Fruit fly (Drosophila melanogaster) whole organism, embryonic: ENCODE results near the gene CG10311.
A peak's percentile ranks its signal among the peaks of the same experiment; 100 is the strongest.

ENCODE experiments used
- BtbVII ChIP-seq: fragments of 200-800 bp; sonication (Bioruptor generic); optimal IDR thresholded peaks from 3 replicates; lab custom pipeline; 2017; ENCODE audit warnings: missing biosample characterization, mild to moderate bottlenecking, missing genetic modification characterization
- Bteb2 ChIP-seq: fragments of 200-800 bp; sonication (Bioruptor generic); optimal IDR thresholded peaks from 2 replicates; lab custom pipeline; 2016; ENCODE audit warnings: missing biosample characterization, missing genetic modification characterization
- CG10543 ChIP-seq: fragments of 200-800 bp; sonication (Bioruptor generic); optimal IDR thresholded peaks from 3 replicates; lab custom pipeline; 2017; ENCODE audit warnings: missing biosample characterization, mild to moderate bottlenecking, missing genetic modification characterization, moderate library complexity
- CG10979 ChIP-seq: fragments of 200-800 bp; sonication (Bioruptor generic); optimal IDR thresholded peaks from 2 replicates; lab custom pipeline; 2018; ENCODE audit warnings: missing biosample characterization, mild to moderate bottlenecking, missing genetic modification characterization, moderate library complexity
- CG12071 ChIP-seq: fragments of 200-800 bp; sonication (Bioruptor generic); optimal IDR thresholded peaks from 3 replicates; lab custom pipeline; 2018; ENCODE audit warnings: missing biosample characterization, mild to moderate bottlenecking, missing genetic modification characterization
- CG12744 ChIP-seq: fragments of 200-800 bp; sonication (Bioruptor generic); optimal IDR thresholded peaks from 2 replicates; lab custom pipeline; 2016; ENCODE audit warnings: missing biosample characterization, missing genetic modification characterization
- CG14667 ChIP-seq: fragments of 200-800 bp; sonication (Bioruptor generic); IDR thresholded peaks from 2 replicates; pipeline ENCODE4 v1.3.6; 2022; ENCODE audit warnings: missing biosample characterization, missing genetic modification characterization
- CG1603 ChIP-seq: fragments of 200-800 bp; sonication (Bioruptor generic); optimal IDR thresholded peaks from 2 replicates; lab custom pipeline; 2019; ENCODE audit warnings: missing biosample characterization, mild to moderate bottlenecking, missing genetic modification characterization, moderate library complexity
- CG2712 ChIP-seq: fragments of 200-800 bp; optimal IDR thresholded peaks from 3 replicates; lab custom pipeline; 2019; ENCODE audit warnings: missing biosample characterization, mild to moderate bottlenecking, missing genetic modification characterization, moderate library complexity
- CG31224 ChIP-seq: fragments of 200-800 bp; sonication (Bioruptor generic); IDR thresholded peaks from 2 replicates; pipeline ENCODE4 v1.3.6; 2022; ENCODE audit warnings: missing biosample characterization, missing genetic modification characterization
- CG3407 ChIP-seq: fragments of 200-800 bp; sonication (Bioruptor generic); optimal IDR thresholded peaks from 2 replicates; lab custom pipeline; 2018; ENCODE audit warnings: missing biosample characterization, mild to moderate bottlenecking, missing genetic modification characterization
- CG6175 ChIP-seq: fragments of 200-800 bp; sonication (Bioruptor generic); IDR thresholded peaks from 3 replicates; pipeline ENCODE4 v1.3.6; 2022; ENCODE audit warnings: missing biosample characterization, missing genetic modification characterization
- CG6813 ChIP-seq: fragments of 200-800 bp; sonication (Bioruptor generic); optimal IDR thresholded peaks from 2 replicates; lab custom pipeline; 2017; ENCODE audit warnings: missing biosample characterization, missing genetic modification characterization, mild to moderate bottlenecking, moderate library complexity, missing genetic modification reagents
- CG7357 ChIP-seq: fragments of 200-800 bp; sonication (Bioruptor generic); IDR thresholded peaks from 3 replicates; pipeline ENCODE4 v1.3.6; 2022; ENCODE audit warnings: missing biosample characterization, missing genetic modification characterization
- CG7745 ChIP-seq: fragments of 200-800 bp; sonication (Bioruptor generic); optimal IDR thresholded peaks from 2 replicates; lab custom pipeline; 2018; ENCODE audit warnings: missing biosample characterization, mild to moderate bottlenecking, missing genetic modification characterization, moderate library complexity
- CG8089 ChIP-seq: fragments of 200-800 bp; sonication (Bioruptor generic); optimal IDR thresholded peaks from 3 replicates; lab custom pipeline; 2016; ENCODE audit warnings: missing biosample characterization, missing genetic modification characterization
- CG8290 ChIP-seq, 3 experiments: fragments of 200-800 bp; sonication (Bioruptor generic); optimal IDR thresholded peaks; 2 replicates each; lab custom pipeline; 2016 to 2019; ENCODE audit warnings: missing biosample characterization in 3 of 3, missing genetic modification characterization in 3 of 3, mild to moderate bottlenecking in 2 of 3, moderate library complexity in 1 of 3
- CG9797 ChIP-seq: fragments of 200-800 bp; sonication (Bioruptor generic); optimal IDR thresholded peaks from 3 replicates; lab custom pipeline; 2018; ENCODE audit warnings: missing biosample characterization, mild to moderate bottlenecking, missing genetic modification characterization
- D19A ChIP-seq: fragments of 200-800 bp; optimal IDR thresholded peaks from 3 replicates; lab custom pipeline; 2019; ENCODE audit warnings: missing biosample characterization, mild to moderate bottlenecking, missing genetic modification characterization, moderate library complexity
- Dp ChIP-seq: fragments of 200-800 bp; sonication (Bioruptor generic); optimal IDR thresholded peaks from 2 replicates; lab custom pipeline; 2018; ENCODE audit warnings: missing biosample characterization, mild to moderate bottlenecking, missing genetic modification characterization, moderate library complexity
- Dref ChIP-seq: fragments of 200-800 bp; sonication (Bioruptor generic); IDR thresholded peaks from 2 replicates; pipeline ENCODE4 v1.3.6; 2022; ENCODE audit warnings: missing biosample characterization, missing genetic modification characterization
- Ets65A ChIP-seq: fragments of 200-800 bp; sonication (Bioruptor generic); peaks from one replicate; lab custom pipeline; 2016; ENCODE audit warnings: missing biosample characterization, missing genetic modification characterization
- Fer2 ChIP-seq: fragments of 200-800 bp; sonication (Bioruptor generic); optimal IDR thresholded peaks from 2 replicates; lab custom pipeline; 2018; ENCODE audit warnings: missing biosample characterization, mild to moderate bottlenecking, missing genetic modification characterization, moderate library complexity
- HLHmδ ChIP-seq: fragments of 200-800 bp; sonication (Bioruptor generic); optimal IDR thresholded peaks from 2 replicates; lab custom pipeline; 2018; ENCODE audit warnings: missing biosample characterization, mild to moderate bottlenecking, missing genetic modification characterization, moderate library complexity
- Nf-YC ChIP-seq: fragments of 200-800 bp; optimal IDR thresholded peaks from 3 replicates; lab custom pipeline; 2019; ENCODE audit warnings: missing biosample characterization, mild to moderate bottlenecking, missing genetic modification characterization, moderate library complexity
- Opbp ChIP-seq: fragments of 200-800 bp; sonication (Bioruptor generic); IDR thresholded peaks from 3 replicates; pipeline ENCODE4 v1.3.6; 2022; ENCODE audit warnings: missing biosample characterization, missing genetic modification characterization; ENCODE audit not compliant: partially characterized antibody
- Sox100B ChIP-seq: fragments of 200-800 bp; sonication (Bioruptor generic); optimal IDR thresholded peaks from 3 replicates; lab custom pipeline; 2018; ENCODE audit warnings: missing biosample characterization, mild to moderate bottlenecking, missing genetic modification characterization
- Sox102F ChIP-seq: fragments of 200-800 bp; sonication (Bioruptor generic); optimal IDR thresholded peaks from 2 replicates; lab custom pipeline; 2018; ENCODE audit warnings: missing biosample characterization, mild to moderate bottlenecking, missing genetic modification characterization, moderate library complexity
- abd-A ChIP-seq: fragments of 200-800 bp; sonication (Bioruptor generic); optimal IDR thresholded peaks from 3 replicates; lab custom pipeline; 2019; ENCODE audit warnings: missing biosample characterization, mild to moderate bottlenecking, missing genetic modification characterization, moderate library complexity
- aop ChIP-seq: fragments of 200-800 bp; sonication (Bioruptor generic); IDR thresholded peaks from 2 replicates; pipeline ENCODE4 v1.3.6; 2022; ENCODE audit warnings: missing biosample characterization, missing genetic modification characterization
- ato ChIP-seq: fragments of 200-800 bp; sonication (Bioruptor generic); IDR thresholded peaks from 2 replicates; pipeline ENCODE4 v1.3.6; 2022; ENCODE audit warnings: missing biosample characterization, missing genetic modification characterization; ENCODE audit not compliant: partially characterized antibody
- bowl ChIP-seq: fragments of 200-800 bp; sonication (Bioruptor generic); IDR thresholded peaks from 2 replicates; pipeline ENCODE4 v1.3.6; 2022; ENCODE audit warnings: missing biosample characterization, missing genetic modification characterization
- dysf ChIP-seq: fragments of 200-800 bp; sonication (Bioruptor generic); IDR thresholded peaks from 3 replicates; pipeline ENCODE4 v1.3.6; 2022; ENCODE audit warnings: missing biosample characterization, missing genetic modification characterization
- fd96Cb ChIP-seq: fragments of 200-800 bp; sonication (Bioruptor generic); optimal IDR thresholded peaks from 2 replicates; lab custom pipeline; 2018; ENCODE audit warnings: missing biosample characterization, mild to moderate bottlenecking, missing genetic modification characterization, moderate library complexity
- gcm ChIP-seq: fragments of 200-800 bp; sonication (Bioruptor generic); optimal IDR thresholded peaks from 2 replicates; lab custom pipeline; 2019; ENCODE audit warnings: missing biosample characterization, mild to moderate bottlenecking, missing genetic modification characterization, moderate library complexity
- gcm2 ChIP-seq: fragments of 200-800 bp; sonication (Bioruptor generic); optimal IDR thresholded peaks from 2 replicates; lab custom pipeline; 2016; ENCODE audit warnings: missing biosample characterization, missing genetic modification characterization
- gem ChIP-seq: fragments of 200-800 bp; sonication (Bioruptor generic); optimal IDR thresholded peaks from 2 replicates; lab custom pipeline; 2019; ENCODE audit warnings: missing biosample characterization, mild to moderate bottlenecking, missing genetic modification characterization, moderate library complexity
- gro ChIP-seq: fragments of 200-800 bp; sonication (Bioruptor generic); optimal IDR thresholded peaks from 2 replicates; lab custom pipeline; 2016; ENCODE audit warnings: missing biosample characterization, missing genetic modification characterization
- gsb-n ChIP-seq: fragments of 200-800 bp; sonication (Bioruptor generic); optimal IDR thresholded peaks from 3 replicates; lab custom pipeline; 2018; ENCODE audit warnings: missing biosample characterization, mild to moderate bottlenecking, missing genetic modification characterization
- gt ChIP-seq: fragments of 200-800 bp; sonication (Bioruptor generic); IDR thresholded peaks from 2 replicates; pipeline ENCODE4 v1.3.6; 2022; ENCODE audit warnings: missing biosample characterization, missing genetic modification characterization
- hbn ChIP-seq: fragments of 200-800 bp; sonication (Bioruptor generic); IDR thresholded peaks from 2 replicates; pipeline ENCODE4 v1.3.6; 2022; ENCODE audit warnings: missing biosample characterization, missing genetic modification characterization; ENCODE audit not compliant: partially characterized antibody
- hth ChIP-seq: fragments of >200 bp; optimal IDR thresholded peaks from 2 replicates; lab custom pipeline; 2017; ENCODE audit warnings: inconsistent platforms
- jing ChIP-seq: fragments of 200-800 bp; sonication (Bioruptor generic); optimal IDR thresholded peaks from 2 replicates; lab custom pipeline; 2018; ENCODE audit warnings: missing biosample characterization, mild to moderate bottlenecking, missing genetic modification characterization
- onecut ChIP-seq: fragments of 200-800 bp; sonication (Bioruptor generic); IDR thresholded peaks from 2 replicates; pipeline ENCODE4 v1.3.6; 2022; ENCODE audit warnings: missing biosample characterization, missing genetic modification characterization
- org-1 ChIP-seq: fragments of 200-800 bp; sonication (Bioruptor generic); optimal IDR thresholded peaks from 2 replicates; lab custom pipeline; 2017; ENCODE audit warnings: missing biosample characterization, missing genetic modification characterization
- pzg ChIP-seq: fragments of 200-800 bp; sonication (Bioruptor generic); optimal IDR thresholded peaks from 3 replicates; lab custom pipeline; 2018; ENCODE audit warnings: missing biosample characterization, mild to moderate bottlenecking, missing genetic modification characterization, moderate library complexity
- vnd ChIP-seq: fragments of 200-800 bp; sonication (Bioruptor generic); IDR thresholded peaks from 3 replicates; pipeline ENCODE4 v1.3.6; 2022; ENCODE audit warnings: missing biosample characterization, missing genetic modification characterization; ENCODE audit not compliant: partially characterized antibody
- zen2 ChIP-seq: fragments of 200-800 bp; sonication (Bioruptor generic); IDR thresholded peaks from 3 replicates; pipeline ENCODE4 v1.3.6; 2022; ENCODE audit warnings: missing biosample characterization, missing genetic modification characterization; ENCODE audit not compliant: partially characterized antibody
- zf30C ChIP-seq: fragments of 200-800 bp; sonication (Bioruptor generic); optimal IDR thresholded peaks from 3 replicates; lab custom pipeline; 2018; ENCODE audit warnings: missing biosample characterization, mild to moderate bottlenecking, missing genetic modification characterization

CG10311 gene

DNA sequence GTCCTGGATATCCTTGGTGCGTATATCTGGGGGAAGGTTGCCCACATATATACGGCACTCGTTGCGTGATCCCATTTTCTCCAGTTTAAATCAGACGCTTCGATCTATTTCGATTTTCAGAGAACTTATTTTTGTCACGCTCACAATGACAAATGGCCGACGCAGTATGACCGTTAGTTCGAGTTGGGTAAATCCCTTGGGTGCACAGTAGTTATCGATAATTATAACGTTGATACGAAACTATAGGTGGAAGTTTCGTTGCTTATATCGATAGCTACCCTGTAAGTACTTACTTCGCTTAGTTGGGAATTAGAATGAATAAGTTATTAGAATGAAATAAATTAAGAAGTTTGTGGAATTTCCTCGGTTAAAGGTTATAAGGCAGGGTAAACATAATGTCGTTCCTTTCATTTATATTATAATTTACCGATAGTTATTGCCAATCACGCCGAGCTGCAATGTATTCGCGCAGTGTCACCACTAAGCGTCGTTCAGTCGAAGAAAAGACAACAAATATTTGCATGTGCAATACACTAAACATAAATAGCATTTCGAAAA, 14.9 kb downstream of the CG10311 start, which contains the start of the genes SF2 and pad (continued):
- TF ChIP-seq aop (GFP tag; lab: Robert Waterston, UW) (no peak), gcm2 (GFP tag; lab: Kevin White, UChicago) (peak; percentile 55), CG2712 (peak; percentile 86), vnd (GFP tag; lab: Robert Waterston, UW) (peak; percentile 97), CG1603 (tag; lab: Kevin White, UChicago) (peak; percentile 45), CG12071 (GFP tag; lab: Kevin White, UChicago) (no peak), Nf-YC (tag; lab: Kevin White, UChicago) (peak; percentile 80), Fer2 (tag; lab: Kevin White, UChicago) (peak; percentile 70), Sox100B (GFP tag; lab: Kevin White, UChicago) (peak; percentile 69), bowl (GFP tag; lab: Robert Waterston, UW) (no peak), hth (no peak), CG10979 (peak; percentile 65), jing (GFP tag; lab: Kevin White, UChicago) (peak; percentile 32), Dp (GFP tag; lab: Kevin White, UChicago) (peak; percentile 29), CG3407 (GFP tag; lab: Kevin White, UChicago) (peak; percentile 39), Dref (GFP tag; lab: Robert Waterston, UW) (peak; percentile 79), fd96Cb (tag; lab: Kevin White, UChicago) (peak; percentile 64), CG12744 (GFP tag; lab: Kevin White, UChicago) (peak; percentile 49), dysf (GFP tag; lab: Robert Waterston, UW) (peak; percentile 73), HLHmδ (peak; percentile 13), abd-A (tag; lab: Kevin White, UChicago) (peak; percentile 85), zf30C (no peak), CG7745 (tag; lab: Kevin White, UChicago) (no peak), BtbVII (GFP tag; lab: Kevin White, UChicago) (no peak), gro (GFP tag; lab: Kevin White, UChicago) (peak; percentile 81), gt (GFP tag; lab: Robert Waterston, UW) (no peak), pzg (GFP tag; lab: Kevin White, UChicago) (peak; percentile 82), D19A (tag; lab: Kevin White, UChicago) (peak; percentile 25), CG9797 (peak; percentile 89), CG7357 (GFP tag; lab: Robert Waterston, UW) (peak; percentile 57; the same call in 2 of the 3 replicates), CG8290 (GFP tag; optimal IDR thresholded peaks at IDR 0.05; lab: Kevin White, UChicago) (peak; percentile 83), CG8290 (tag; optimal IDR thresholded peaks at IDR 0.05; lab: Kevin White, UChicago) (peak in 1 of 2 experiments; percentile 34), ato (GFP tag; lab: Robert Waterston, UW) (peak; percentile 68; the same call in 1 of the 2 replicates), zen2 (GFP tag; lab: Robert Waterston, UW) (peak; percentile 81; the same call in 2 of the 3 replicates), gcm (GFP tag; lab: Kevin White, UChicago) (peak; percentile 54), CG8089 (GFP tag; lab: Kevin White, UChicago) (peak; percentile 54), Ets65A (peak; percentile 96), CG31224 (GFP tag; lab: Robert Waterston, UW) (peak; percentile 45), CG10543 (peak; percentile 89), CG14667 (no peak), Sox102F (GFP tag; lab: Kevin White, UChicago) (no peak), CG6175 (GFP tag; lab: Robert Waterston, UW) (no peak), gsb-n (tag; lab: Kevin White, UChicago) (peak; percentile 63), CG6813 (GFP tag; lab: Kevin White, UChicago) (peak; percentile 28), Bteb2 (peak; percentile 83), Opbp (GFP tag; lab: Robert Waterston, UW) (peak; percentile 86), gem (tag; lab: Kevin White, UChicago) (peak; percentile 88), hbn (GFP tag; lab: Robert Waterston, UW) (peak; percentile 89), onecut (GFP tag; lab: Robert Waterston, UW) (peak; percentile 53), org-1 (GFP tag; lab: Kevin White, UChicago) (no peak)
